Worm (Caenorhabditis elegans): Measurements from ENCODE around the gene T03F7.6.

ce11 chrV:11294393-11294792 lies at the start of gene T03F7.6:
- no peak for TF ChIP-seq pha-4 (tag; optimal IDR thresholded peaks at IDR 0.05)
- no peak for TF ChIP-seq nhr-237 (tag; optimal IDR thresholded peaks at IDR 0.05)
- no peak for TF ChIP-seq mep-1 (tag; optimal IDR thresholded peaks at IDR 0.05)
- no peak for TF ChIP-seq ces-1 (GFP tag; optimal IDR thresholded peaks at IDR 0.05)
- TF ChIP-seq elt-3 (tag; optimal IDR thresholded peaks at IDR 0.05): no peak
